Fruit fly (Drosophila melanogaster) whole organism, embryonic: ENCODE measurements around the gene CG14036.
A peak's percentile ranks its signal among the peaks of the same experiment; 100 is the strongest.

Experiments used
- Adf1 ChIP-seq: fragments of 200-800 bp; sonication (Bioruptor generic); IDR thresholded peaks from 2 replicates; pipeline ENCODE4 v1.3.6; 2022; ENCODE audit warnings: missing biosample characterization, missing genetic modification characterization
- Bdp1 ChIP-seq: fragments of 200-800 bp; sonication (Bioruptor generic); optimal IDR thresholded peaks from 3 replicates; lab custom pipeline; 2016; ENCODE audit warnings: missing biosample characterization, missing genetic modification characterization
- CG10274 ChIP-seq: fragments of 200-800 bp; sonication (Bioruptor generic); optimal IDR thresholded peaks from 3 replicates; lab custom pipeline; 2017; ENCODE audit warnings: missing biosample characterization, mild to moderate bottlenecking, missing genetic modification characterization
- CG10543 ChIP-seq: fragments of 200-800 bp; sonication (Bioruptor generic); optimal IDR thresholded peaks from 3 replicates; lab custom pipeline; 2017; ENCODE audit warnings: missing biosample characterization, mild to moderate bottlenecking, missing genetic modification characterization, moderate library complexity
- CG10654 ChIP-seq: fragments of 200-800 bp; sonication (Bioruptor generic); optimal IDR thresholded peaks from 2 replicates; lab custom pipeline; 2016; ENCODE audit warnings: missing biosample characterization, missing genetic modification characterization
- CG11695 ChIP-seq: fragments of 200-800 bp; sonication (Bioruptor generic); IDR thresholded peaks from 3 replicates; pipeline ENCODE4 v1.3.6; 2022; ENCODE audit warnings: missing biosample characterization, missing genetic modification characterization
- CG12236 ChIP-seq: fragments of 200-800 bp; sonication (Bioruptor generic); optimal IDR thresholded peaks from 2 replicates; lab custom pipeline; 2016; ENCODE audit warnings: missing biosample characterization, missing genetic modification characterization
- CG15011 ChIP-seq: fragments of 200-800 bp; sonication (Bioruptor generic); optimal IDR thresholded peaks from 3 replicates; lab custom pipeline; 2018; ENCODE audit warnings: missing biosample characterization, mild to moderate bottlenecking, missing genetic modification characterization
- CG16815 ChIP-seq: fragments of 200-800 bp; sonication (Bioruptor generic); optimal IDR thresholded peaks from 3 replicates; lab custom pipeline; 2017; ENCODE audit warnings: missing biosample characterization, mild to moderate bottlenecking, missing genetic modification characterization
- CG16863 ChIP-seq: fragments of 200-800 bp; sonication (Bioruptor generic); optimal IDR thresholded peaks from 3 replicates; lab custom pipeline; 2016; ENCODE audit warnings: missing biosample characterization, missing genetic modification characterization
- CG2116 ChIP-seq: fragments of 200-800 bp; sonication (Bioruptor generic); optimal IDR thresholded peaks from 3 replicates; lab custom pipeline; 2018; ENCODE audit warnings: missing biosample characterization, mild to moderate bottlenecking, missing genetic modification characterization
- CG30403 ChIP-seq: fragments of 200-800 bp; sonication (Bioruptor generic); optimal IDR thresholded peaks from 3 replicates; lab custom pipeline; 2016; ENCODE audit warnings: missing biosample characterization, missing genetic modification characterization
- CG33557 ChIP-seq: fragments of 200-800 bp; sonication (Bioruptor generic); optimal IDR thresholded peaks from 2 replicates; lab custom pipeline; 2019; ENCODE audit warnings: missing biosample characterization, mild to moderate bottlenecking, missing genetic modification characterization, moderate library complexity
- CG3407 ChIP-seq: fragments of 200-800 bp; sonication (Bioruptor generic); optimal IDR thresholded peaks from 2 replicates; lab custom pipeline; 2018; ENCODE audit warnings: missing biosample characterization, mild to moderate bottlenecking, missing genetic modification characterization
- CG4820 ChIP-seq: fragments of 200-800 bp; sonication (Bioruptor generic); optimal IDR thresholded peaks from 3 replicates; lab custom pipeline; 2016; ENCODE audit warnings: missing biosample characterization, missing genetic modification characterization
- CG5953 ChIP-seq: fragments of 200-800 bp; sonication (Bioruptor generic); IDR thresholded peaks from 2 replicates; pipeline ENCODE4 v1.3.6; 2022; ENCODE audit warnings: missing biosample characterization, missing genetic modification characterization
- CG6813 ChIP-seq: fragments of 200-800 bp; sonication (Bioruptor generic); optimal IDR thresholded peaks from 2 replicates; lab custom pipeline; 2017; ENCODE audit warnings: missing biosample characterization, missing genetic modification characterization, mild to moderate bottlenecking, moderate library complexity, missing genetic modification reagents
- CG8290 ChIP-seq, 3 experiments: fragments of 200-800 bp; sonication (Bioruptor generic); optimal IDR thresholded peaks; 2 replicates each; lab custom pipeline; 2016 to 2019; ENCODE audit warnings: missing biosample characterization in 3 of 3, missing genetic modification characterization in 3 of 3, mild to moderate bottlenecking in 2 of 3, moderate library complexity in 1 of 3
- CG8765 ChIP-seq: fragments of 200-800 bp; sonication (Bioruptor generic); IDR thresholded peaks from 2 replicates; pipeline ENCODE4 v1.3.6; 2022; ENCODE audit warnings: missing biosample characterization, missing genetic modification characterization
- CG9215 ChIP-seq: fragments of 200-800 bp; sonication (Bioruptor generic); IDR thresholded peaks from 2 replicates; pipeline ENCODE4 v1.3.6; 2022; ENCODE audit warnings: missing biosample characterization, missing genetic modification characterization
- Camta ChIP-seq: fragments of 200-800 bp; sonication (Bioruptor generic); optimal IDR thresholded peaks from 2 replicates; lab custom pipeline; 2016; ENCODE audit warnings: missing biosample characterization, missing genetic modification characterization
- Dek ChIP-seq: fragments of 200-800 bp; sonication (Bioruptor generic); optimal IDR thresholded peaks from 3 replicates; lab custom pipeline; 2019; ENCODE audit warnings: missing biosample characterization, mild to moderate bottlenecking, missing genetic modification characterization, moderate library complexity
- Dp ChIP-seq: fragments of 200-800 bp; sonication (Bioruptor generic); optimal IDR thresholded peaks from 2 replicates; lab custom pipeline; 2018; ENCODE audit warnings: missing biosample characterization, mild to moderate bottlenecking, missing genetic modification characterization, moderate library complexity
- Dref ChIP-seq: fragments of 200-800 bp; sonication (Bioruptor generic); IDR thresholded peaks from 2 replicates; pipeline ENCODE4 v1.3.6; 2022; ENCODE audit warnings: missing biosample characterization, missing genetic modification characterization
- E2f2 ChIP-seq: fragments of 200-800 bp; sonication (Bioruptor generic); IDR thresholded peaks from 2 replicates; pipeline ENCODE4 v1.3.6; 2022; ENCODE audit warnings: missing biosample characterization, missing genetic modification characterization
- Ets97D ChIP-seq: fragments of 200-800 bp; sonication (Bioruptor generic); optimal IDR thresholded peaks from 3 replicates; lab custom pipeline; 2016; ENCODE audit warnings: missing biosample characterization, missing genetic modification characterization
- HmgD ChIP-seq: fragments of 200-800 bp; sonication (Bioruptor generic); optimal IDR thresholded peaks from 3 replicates; lab custom pipeline; 2016; ENCODE audit warnings: missing biosample characterization, missing genetic modification characterization
- MBD-R2 ChIP-seq: fragments of 200-800 bp; sonication (Bioruptor generic); IDR thresholded peaks from 2 replicates; pipeline ENCODE4 v1.3.6; 2022; ENCODE audit warnings: missing biosample characterization, missing genetic modification characterization
- Myb ChIP-seq: fragments of 200-800 bp; sonication (Bioruptor generic); optimal IDR thresholded peaks from 2 replicates; lab custom pipeline; 2016; ENCODE audit warnings: missing biosample characterization, missing genetic modification characterization
- Oaz ChIP-seq: fragments of 200-800 bp; sonication (Bioruptor generic); IDR thresholded peaks from 2 replicates; pipeline ENCODE4 v1.3.6; 2022; ENCODE audit warnings: missing biosample characterization, missing genetic modification characterization
- Rx ChIP-seq: fragments of 200-800 bp; sonication (Bioruptor generic); IDR thresholded peaks from 2 replicates; pipeline ENCODE4 v1.3.6; 2022; ENCODE audit warnings: missing biosample characterization, missing genetic modification characterization
- Sry-β ChIP-seq: fragments of 200-800 bp; sonication (Bioruptor generic); optimal IDR thresholded peaks from 2 replicates; lab custom pipeline; 2018; ENCODE audit warnings: missing biosample characterization, mild to moderate bottlenecking, missing genetic modification characterization, moderate library complexity
- YL-1 ChIP-seq: fragments of 200-800 bp; sonication (Bioruptor generic); optimal IDR thresholded peaks from 3 replicates; lab custom pipeline; 2017; ENCODE audit warnings: missing biosample characterization, mild to moderate bottlenecking, missing genetic modification characterization
- amos ChIP-seq: fragments of 200-800 bp; sonication (Bioruptor generic); IDR thresholded peaks from 2 replicates; pipeline ENCODE4 v1.3.6; 2022; ENCODE audit warnings: missing biosample characterization, missing genetic modification characterization; ENCODE audit not compliant: partially characterized antibody
- chif ChIP-seq, 2 experiments: fragments of 200-800 bp; sonication (Bioruptor generic); optimal IDR thresholded peaks; 3 replicates each; lab custom pipeline; 2016; ENCODE audit warnings: missing biosample characterization in 2 of 2, missing genetic modification characterization in 2 of 2
- da ChIP-seq: fragments of 200-800 bp; sonication (Bioruptor generic); optimal IDR thresholded peaks from 2 replicates; lab custom pipeline; 2016; ENCODE audit warnings: missing biosample characterization, missing genetic modification characterization
- danr ChIP-seq: fragments of 200-800 bp; sonication (Bioruptor generic); IDR thresholded peaks from 2 replicates; pipeline ENCODE4 v1.3.6; 2022; ENCODE audit warnings: missing biosample characterization, missing genetic modification characterization
- en ChIP-seq: fragments of 200-800 bp; sonication (Bioruptor generic); optimal IDR thresholded peaks from 2 replicates; lab custom pipeline; 2016; ENCODE audit warnings: missing biosample characterization, missing genetic modification characterization
- gcm2 ChIP-seq: fragments of 200-800 bp; sonication (Bioruptor generic); optimal IDR thresholded peaks from 2 replicates; lab custom pipeline; 2016; ENCODE audit warnings: missing biosample characterization, missing genetic modification characterization
- mam ChIP-seq: fragments of 200-800 bp; sonication (Bioruptor generic); optimal IDR thresholded peaks from 3 replicates; lab custom pipeline; 2016; ENCODE audit warnings: missing biosample characterization, missing genetic modification characterization
- pb ChIP-seq: fragments of 200-800 bp; sonication (Bioruptor generic); optimal IDR thresholded peaks from 3 replicates; lab custom pipeline; 2016; ENCODE audit warnings: missing biosample characterization, missing genetic modification characterization
- pzg ChIP-seq: fragments of 200-800 bp; sonication (Bioruptor generic); optimal IDR thresholded peaks from 3 replicates; lab custom pipeline; 2018; ENCODE audit warnings: missing biosample characterization, mild to moderate bottlenecking, missing genetic modification characterization, moderate library complexity
- row ChIP-seq: fragments of 200-800 bp; sonication (Bioruptor generic); IDR thresholded peaks from 3 replicates; pipeline ENCODE4 v1.3.6; 2022; ENCODE audit warnings: missing biosample characterization, missing genetic modification characterization
- sc ChIP-seq, 3 experiments: fragments of >200 bp in 2 of 3; fragments of 200-800 bp in 1 of 3; sonication (Bioruptor generic) in 1 of 3; optimal IDR thresholded peaks; 2 replicates in 2 of 3; 3 replicates in 1 of 3; lab custom pipeline; 2017; ENCODE audit warnings: mild to moderate bottlenecking in 1 of 3, missing biosample characterization in 1 of 3, missing genetic modification characterization in 1 of 3, missing genetic modification reagents in 1 of 3
- sens-2 ChIP-seq: fragments of 200-800 bp; sonication (Bioruptor generic); IDR thresholded peaks from 2 replicates; pipeline ENCODE4 v1.3.6; 2022; ENCODE audit warnings: missing biosample characterization, missing genetic modification characterization
- slou ChIP-seq: fragments of 200-800 bp; sonication (Bioruptor generic); optimal IDR thresholded peaks from 3 replicates; lab custom pipeline; 2016; ENCODE audit warnings: missing biosample characterization, missing genetic modification characterization
- so ChIP-seq: fragments of 200-800 bp; sonication (Bioruptor generic); IDR thresholded peaks from 3 replicates; pipeline ENCODE4 v1.3.6; 2022; ENCODE audit warnings: missing biosample characterization, missing genetic modification characterization
- stc ChIP-seq: fragments of 200-800 bp; sonication (Bioruptor generic); IDR thresholded peaks from 2 replicates; pipeline ENCODE4 v1.3.6; 2022; ENCODE audit warnings: missing biosample characterization, missing genetic modification characterization
- stwl ChIP-seq: fragments of 200-800 bp; sonication (Bioruptor generic); optimal IDR thresholded peaks from 3 replicates; lab custom pipeline; 2018; ENCODE audit warnings: missing biosample characterization, mild to moderate bottlenecking, missing genetic modification characterization, moderate library complexity

The CG14036 gene

dm6 chr2L:5052367-5052914 is 2.4 kb downstream of the CG14036 start, which contains the start of gene senju (continued):
- TF ChIP-seq amos (GFP tag; lab: Robert Waterston, UW) (peak; percentile 54), Sry-β (GFP tag; lab: Kevin White, UChicago) (no peak), stc (GFP tag; lab: Robert Waterston, UW) (peak; percentile 69), Bdp1 (GFP tag; lab: Kevin White, UChicago) (peak; percentile 78), YL-1 (peak; percentile 99), Adf1 (peak; percentile 62), chif (GFP tag; optimal IDR thresholded peaks at IDR 0.05; lab: Kevin White, UChicago) (peak; percentile 82 to 84), CG8290 (GFP tag; optimal IDR thresholded peaks at IDR 0.05; lab: Kevin White, UChicago) (peak; percentile 72), CG8290 (tag; optimal IDR thresholded peaks at IDR 0.05; lab: Kevin White, UChicago) (peak; percentile 33 to 91), CG15011 (peak; percentile 39), Oaz (0 out of 2 replicates have a peak, but pooled peaks have one; percentile 30), CG5953 (peak; percentile 62; the same call in 1 of the 2 replicates), CG12236 (peak; percentile 62), CG9215 (GFP tag; lab: Robert Waterston, UW) (peak; percentile 62), CG10654 (GFP tag; lab: Kevin White, UChicago) (peak; percentile 76), CG10274 (GFP tag; lab: Kevin White, UChicago) (peak; percentile 21), Rx (GFP tag; lab: Robert Waterston, UW) (peak; percentile 87), E2f2 (GFP tag; lab: Robert Waterston, UW) (peak; percentile 55; the same call in 1 of the 2 replicates), CG11695 (GFP tag; lab: Robert Waterston, UW) (peak; percentile 74), HmgD (GFP tag; lab: Kevin White, UChicago) (peak; percentile 87), Ets97D (GFP tag; lab: Kevin White, UChicago) (peak; percentile 93), en (GFP tag; lab: Kevin White, UChicago) (peak; percentile 62), CG16815 (GFP tag; lab: Kevin White, UChicago) (peak; percentile 73), MBD-R2 (peak; percentile 98), Dref (GFP tag; lab: Robert Waterston, UW) (peak; percentile 48), CG30403 (GFP tag; lab: Kevin White, UChicago) (peak; percentile 90), CG2116 (GFP tag; lab: Kevin White, UChicago) (peak; percentile 67), pb (peak; percentile 79), row (GFP tag; lab: Robert Waterston, UW) (peak; percentile 73), CG6813 (GFP tag; lab: Kevin White, UChicago) (peak; percentile 79), CG4820 (GFP tag; lab: Kevin White, UChicago) (peak; percentile 64), sc (optimal IDR thresholded peaks at IDR 0.05; lab: Kevin White, UChicago) (no peak), sc (GFP tag; optimal IDR thresholded peaks at IDR 0.05; lab: Kevin White, UChicago) (peak; percentile 62), so (GFP tag; lab: Robert Waterston, UW) (peak; percentile 75; the same call in 2 of the 3 replicates), mam (GFP tag; lab: Kevin White, UChicago) (peak; percentile 86), CG3407 (GFP tag; lab: Kevin White, UChicago) (peak; percentile 66), sens-2 (GFP tag; lab: Robert Waterston, UW) (peak; percentile 76), Dek (peak; percentile 75), gcm2 (GFP tag; lab: Kevin White, UChicago) (peak; percentile 68), CG16863 (GFP tag; lab: Kevin White, UChicago) (peak; percentile 85), da (GFP tag; lab: Kevin White, UChicago) (peak; percentile 22), Camta (GFP tag; lab: Kevin White, UChicago) (peak; percentile 77), CG10543 (GFP tag; lab: Kevin White, UChicago) (peak; percentile 88), Myb (peak; percentile 79), CG33557 (peak; percentile 72), Dp (peak; percentile 46), CG8765 (GFP tag; lab: Robert Waterston, UW) (peak; percentile 50), slou (peak; percentile 52), danr (GFP tag; lab: Robert Waterston, UW) (0 out of 2 replicates have a peak, but pooled peaks have one; percentile 46), stwl (tag; lab: Kevin White, UChicago) (peak; percentile 79), pzg (peak; percentile 95)
